Fruit fly (Drosophila melanogaster): ENCODE data around the gene CG11035.

The CG11035 gene

DNA sequence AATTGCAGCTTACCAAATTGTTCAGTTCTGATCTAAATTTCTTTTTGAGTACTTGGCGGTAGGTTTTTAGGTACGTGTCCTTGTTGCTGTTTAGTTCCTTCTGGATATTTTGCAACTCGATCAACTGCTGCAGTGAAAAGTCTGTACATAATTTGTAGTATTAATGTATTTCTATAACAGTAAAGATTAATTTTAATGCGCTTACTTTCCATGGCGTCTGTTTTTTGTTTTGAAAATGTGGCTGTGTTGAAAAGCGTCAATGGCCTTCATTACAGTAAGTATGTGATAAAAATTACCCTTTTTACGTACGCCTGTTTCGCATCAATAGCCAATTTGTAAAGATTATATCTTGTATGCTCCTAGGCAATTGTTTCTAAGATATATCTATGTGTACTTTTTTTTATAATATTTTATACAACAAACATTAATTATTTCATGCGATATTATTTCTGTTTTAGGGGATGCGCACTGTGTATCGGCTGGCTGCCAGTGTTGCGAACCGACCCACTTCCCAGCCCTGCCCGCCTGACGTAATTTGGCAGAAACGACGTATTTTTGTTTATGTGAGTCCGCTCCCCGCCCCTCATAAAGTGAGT, 31.6 kb downstream of the CG11035 start, which contains the start of the genes Kmn2 and CG2698 (continued):
- TF ChIP-seq p53 (GFP tag; optimal IDR thresholded peaks at IDR 0.05) (no peak), twi (tag; optimal IDR thresholded peaks at IDR 0.05) (peak; percentile 89), tgo (GFP tag; IDR thresholded peaks at IDR 0.05) (peak; percentile 99), Gsc (GFP tag; IDR thresholded peaks at IDR 0.05) (peak; percentile 96), CG9437 (GFP tag; optimal IDR thresholded peaks at IDR 0.05) (peak; percentile 96), Pdp1 (GFP tag; optimal IDR thresholded peaks at IDR 0.05) (peak; percentile 93 to 98), exex (tag; optimal IDR thresholded peaks at IDR 0.05) (peak; percentile 76), pho (GFP tag; optimal IDR thresholded peaks at IDR 0.05) (peak; percentile 84), cato (GFP tag; optimal IDR thresholded peaks at IDR 0.05; ENCODE audit: borderline replicate concordance) (peak; percentile 91), CG2199 (GFP tag; IDR thresholded peaks at IDR 0.05) (peak; percentile 94), Dip2 (GFP tag; IDR thresholded peaks at IDR 0.05) (peak; percentile 67), Lhr (GFP tag; optimal IDR thresholded peaks at IDR 0.05) (peak; percentile 89), dati (GFP tag; IDR thresholded peaks at IDR 0.05) (peak; percentile 86), CG13287 (GFP tag; IDR thresholded peaks at IDR 0.05; ENCODE audit: partially characterized antibody) (peak; percentile 74), nerfin-1 (tag; optimal IDR thresholded peaks at IDR 0.05) (peak; percentile 88), rib (GFP tag; IDR thresholded peaks at IDR 0.05) (peak; percentile 98), Oaz (GFP tag; IDR thresholded peaks at IDR 0.05) (peak; percentile 94), Bteb2 (GFP tag; optimal IDR thresholded peaks at IDR 0.05) (peak; percentile 74), sr (GFP tag; IDR thresholded peaks at IDR 0.05) (peak; percentile 75; the same call in 2 of the 3 replicates), CG11696 (GFP tag; IDR thresholded peaks at IDR 0.05) (peak; percentile 86), Drgx (GFP tag; IDR thresholded peaks at IDR 0.05) (peak; percentile 96), slbo (GFP tag; IDR thresholded peaks at IDR 0.05) (peak; percentile 99), vnd (GFP tag; IDR thresholded peaks at IDR 0.05; ENCODE audit: partially characterized antibody) (0 out of 3 replicates have a peak, but pooled peaks have one; percentile 48), CG14667 (GFP tag; IDR thresholded peaks at IDR 0.05) (peak; percentile 98), CG4282 (GFP tag; optimal IDR thresholded peaks at IDR 0.05) (no peak), HmgZ (tag; optimal IDR thresholded peaks at IDR 0.05) (peak; percentile 96), nom (GFP tag; optimal IDR thresholded peaks at IDR 0.05) (peak; percentile 90), CG15073 (GFP tag; optimal IDR thresholded peaks at IDR 0.05) (peak; percentile 75), lov (optimal IDR thresholded peaks at IDR 0.05) (no peak), lov (GFP tag; IDR thresholded peaks at IDR 0.05) (peak; percentile 95), Xbp1 (GFP tag; optimal IDR thresholded peaks at IDR 0.05) (peak; percentile 97), D19B (GFP tag; optimal IDR thresholded peaks at IDR 0.05) (peak; percentile 85), CG18011 (GFP tag; optimal IDR thresholded peaks at IDR 0.05) (peak; percentile 82), NC2β (GFP tag; optimal IDR thresholded peaks at IDR 0.05) (peak; percentile 82), CG4854 (GFP tag; optimal IDR thresholded peaks at IDR 0.05) (peak; percentile 84), zen (tag; optimal IDR thresholded peaks at IDR 0.05) (peak; percentile 94), CG33557 (GFP tag; optimal IDR thresholded peaks at IDR 0.05) (peak; percentile 91), CG10274 (GFP tag; optimal IDR thresholded peaks at IDR 0.05) (peak; percentile 68), insv (GFP tag; optimal IDR thresholded peaks at IDR 0.05) (peak in 1 of 2 experiments; percentile 72), bbx (GFP tag; IDR thresholded peaks at IDR 0.05; ENCODE audit: partially characterized antibody) (peak; percentile 48; the same call in 1 of the 2 replicates), chm (GFP tag; IDR thresholded peaks at IDR 0.05) (peak; percentile 98), klu (GFP tag; IDR thresholded peaks at IDR 0.05) (peak; percentile 96), jumu (GFP tag; optimal IDR thresholded peaks at IDR 0.05) (peak; percentile 79), Gug (GFP tag; IDR thresholded peaks at IDR 0.05) (peak; percentile 97), run (tag; optimal IDR thresholded peaks at IDR 0.05) (peak; percentile 81), CG8924 (tag; optimal IDR thresholded peaks at IDR 0.05) (peak; percentile 95), YL-1 (GFP tag; optimal IDR thresholded peaks at IDR 0.05) (peak; percentile 94), CG30431 (GFP tag; optimal IDR thresholded peaks at IDR 0.05) (peak; percentile 91), CG4820 (GFP tag; optimal IDR thresholded peaks at IDR 0.05) (peak; percentile 95), Dip3 (GFP tag; optimal IDR thresholded peaks at IDR 0.05) (peak; percentile 80)
